Fruit fly (Drosophila melanogaster) whole organism, embryonic: ENCODE results near the gene CG14731.

Experiments used
- ATbp ChIP-seq: fragments of 200-800 bp; sonication (Bioruptor generic); optimal IDR thresholded peaks from 2 replicates; lab custom pipeline; 2017; ENCODE audit warnings: missing biosample characterization, mild to moderate bottlenecking, missing genetic modification characterization, missing genetic modification reagents
- Awh ChIP-seq: fragments of 200-800 bp; sonication (Bioruptor generic); IDR thresholded peaks from 2 replicates; pipeline ENCODE4, ENCODE4 v1.3.6; 2022; ENCODE audit warnings: missing biosample characterization, missing genetic modification characterization
- B-H2 ChIP-seq: fragments of 200-800 bp; sonication (Bioruptor generic); optimal IDR thresholded peaks from 2 replicates; lab custom pipeline; 2018; ENCODE audit warnings: missing biosample characterization, mild to moderate bottlenecking, missing genetic modification characterization
- BtbVII ChIP-seq: fragments of 200-800 bp; sonication (Bioruptor generic); optimal IDR thresholded peaks from 3 replicates; lab custom pipeline; 2017; ENCODE audit warnings: missing biosample characterization, mild to moderate bottlenecking, missing genetic modification characterization
- CG10543 ChIP-seq: fragments of 200-800 bp; sonication (Bioruptor generic); optimal IDR thresholded peaks from 3 replicates; lab custom pipeline; 2017; ENCODE audit warnings: missing biosample characterization, mild to moderate bottlenecking, missing genetic modification characterization, moderate library complexity
- CG11093 ChIP-seq: fragments of 200-800 bp; sonication (Bioruptor generic); IDR thresholded peaks from 3 replicates; pipeline ENCODE4 v1.3.6; 2022; ENCODE audit warnings: missing biosample characterization, missing genetic modification characterization
- CG11247 ChIP-seq: fragments of 200-800 bp; sonication (Bioruptor generic); IDR thresholded peaks from 2 replicates; pipeline ENCODE4 v1.3.6; 2022; ENCODE audit warnings: missing biosample characterization, missing genetic modification characterization
- CG12769 ChIP-seq: fragments of 200-800 bp; sonication (Bioruptor generic); optimal IDR thresholded peaks from 2 replicates; lab custom pipeline; 2019; ENCODE audit warnings: missing biosample characterization, mild to moderate bottlenecking, missing genetic modification characterization, moderate library complexity
- CG14050 ChIP-seq: fragments of 200-800 bp; sonication (Bioruptor generic); IDR thresholded peaks from 3 replicates; pipeline ENCODE4 v1.3.6; 2022; ENCODE audit warnings: missing biosample characterization, missing genetic modification characterization
- CG14441 ChIP-seq: fragments of 200-800 bp; sonication (Bioruptor generic); IDR thresholded peaks from 2 replicates; pipeline ENCODE4 v1.3.6; 2022; ENCODE audit warnings: missing biosample characterization, missing genetic modification characterization
- CG15269 ChIP-seq: fragments of 200-800 bp; sonication (Bioruptor generic); optimal IDR thresholded peaks from 2 replicates; lab custom pipeline; 2018; ENCODE audit warnings: missing biosample characterization, mild to moderate bottlenecking, missing genetic modification characterization, moderate library complexity
- CG1529 ChIP-seq: fragments of 200-800 bp; sonication (Bioruptor generic); optimal IDR thresholded peaks from 3 replicates; lab custom pipeline; 2018; ENCODE audit warnings: missing biosample characterization, missing genetic modification characterization
- CG15514 ChIP-seq: fragments of 200-800 bp; sonication (Bioruptor generic); optimal IDR thresholded peaks from 3 replicates; lab custom pipeline; 2017; ENCODE audit warnings: missing biosample characterization, missing genetic modification characterization, mild to moderate bottlenecking, moderate library complexity, missing genetic modification reagents
- CG2678 ChIP-seq: fragments of 200-800 bp; sonication (Bioruptor generic); optimal IDR thresholded peaks from 3 replicates; lab custom pipeline; 2019; ENCODE audit warnings: missing biosample characterization, mild to moderate bottlenecking, missing genetic modification characterization, moderate library complexity
- CG30431 ChIP-seq: fragments of 200-800 bp; sonication (Bioruptor generic); optimal IDR thresholded peaks from 2 replicates; lab custom pipeline; 2017; ENCODE audit warnings: missing biosample characterization, missing genetic modification characterization
- CG8290 ChIP-seq, 3 experiments: fragments of 200-800 bp; sonication (Bioruptor generic); optimal IDR thresholded peaks; 2 replicates each; lab custom pipeline; 2016 to 2019; ENCODE audit warnings: missing biosample characterization in 3 of 3, missing genetic modification characterization in 3 of 3, mild to moderate bottlenecking in 2 of 3, moderate library complexity in 1 of 3
- CG9437 ChIP-seq: fragments of 200-800 bp; sonication (Bioruptor generic); optimal IDR thresholded peaks from 2 replicates; lab custom pipeline; 2018; ENCODE audit warnings: missing biosample characterization, mild to moderate bottlenecking, missing genetic modification characterization
- CG9876 ChIP-seq: fragments of 200-800 bp; sonication (Bioruptor generic); optimal IDR thresholded peaks from 2 replicates; lab custom pipeline; 2016; ENCODE audit warnings: missing biosample characterization, missing genetic modification characterization
- CG9932 ChIP-seq: fragments of 200-800 bp; sonication (Bioruptor generic); IDR thresholded peaks from 2 replicates; pipeline ENCODE4 v1.3.6; 2022; ENCODE audit warnings: missing biosample characterization, missing genetic modification characterization
- Dek ChIP-seq: fragments of 200-800 bp; sonication (Bioruptor generic); optimal IDR thresholded peaks from 3 replicates; lab custom pipeline; 2019; ENCODE audit warnings: missing biosample characterization, mild to moderate bottlenecking, missing genetic modification characterization, moderate library complexity
- Ets65A ChIP-seq: fragments of 200-800 bp; sonication (Bioruptor generic); peaks from one replicate; lab custom pipeline; 2016; ENCODE audit warnings: missing biosample characterization, missing genetic modification characterization
- Fer3 ChIP-seq: fragments of 200-800 bp; sonication (Bioruptor generic); optimal IDR thresholded peaks from 2 replicates; lab custom pipeline; 2018; ENCODE audit warnings: missing biosample characterization, mild to moderate bottlenecking, missing genetic modification characterization, moderate library complexity
- Hey ChIP-seq: fragments of 200-800 bp; sonication (Bioruptor generic); optimal IDR thresholded peaks from 3 replicates; lab custom pipeline; 2018; ENCODE audit warnings: missing biosample characterization, mild to moderate bottlenecking, missing genetic modification characterization
- NC2β ChIP-seq: fragments of 200-800 bp; sonication (Bioruptor generic); optimal IDR thresholded peaks from 2 replicates; lab custom pipeline; 2016; ENCODE audit warnings: missing biosample characterization, missing genetic modification characterization
- PHDP ChIP-seq: fragments of 200-800 bp; sonication (Bioruptor generic); optimal IDR thresholded peaks from 3 replicates; lab custom pipeline; 2018; ENCODE audit warnings: missing biosample characterization, mild to moderate bottlenecking, missing genetic modification characterization, moderate library complexity
- Rfx ChIP-seq: fragments of 200-800 bp; sonication (Bioruptor generic); IDR thresholded peaks from 2 replicates; pipeline ENCODE4 v1.3.6; 2022; ENCODE audit warnings: missing biosample characterization, missing genetic modification characterization
- Scr ChIP-seq: fragments of 200-800 bp; sonication (Bioruptor generic); IDR thresholded peaks from 2 replicates; pipeline ENCODE4 v1.3.6; 2022; ENCODE audit warnings: missing biosample characterization, missing genetic modification characterization; ENCODE audit not compliant: partially characterized antibody
- Side ChIP-seq: fragments of 200-800 bp; sonication (Bioruptor generic); optimal IDR thresholded peaks from 2 replicates; lab custom pipeline; 2016; ENCODE audit warnings: missing biosample characterization, missing genetic modification characterization
- Trl ChIP-seq, 3 experiments: fragments of >200 bp in 2 of 3; fragments of 200-800 bp in 1 of 3; sonication (Bioruptor generic) in 1 of 3; optimal IDR thresholded peaks; 2 replicates in 1 of 3; 3 replicates in 2 of 3; lab custom pipeline; 2016 to 2017; ENCODE audit warnings: missing biosample characterization in 1 of 3, missing genetic modification characterization in 1 of 3
- ci ChIP-seq: fragments of 200-800 bp; sonication (Bioruptor generic); IDR thresholded peaks from 3 replicates; pipeline ENCODE4 v1.3.6; 2022; ENCODE audit warnings: missing biosample characterization, missing genetic modification characterization
- crol ChIP-seq: fragments of 200-800 bp; sonication (Bioruptor generic); IDR thresholded peaks from 2 replicates; pipeline ENCODE4 v1.3.6; 2022; ENCODE audit warnings: missing biosample characterization, missing genetic modification characterization
- cwo ChIP-seq: fragments of 200-800 bp; sonication (Bioruptor generic); optimal IDR thresholded peaks from 3 replicates; lab custom pipeline; 2017; ENCODE audit warnings: missing biosample characterization, missing genetic modification characterization, mild to moderate bottlenecking, moderate library complexity, missing genetic modification reagents
- exex ChIP-seq: fragments of 200-800 bp; sonication (Bioruptor generic); optimal IDR thresholded peaks from 4 replicates; lab custom pipeline; 2018; ENCODE audit warnings: missing biosample characterization, mild to moderate bottlenecking, missing genetic modification characterization, moderate library complexity
- grn ChIP-seq: fragments of 200-800 bp; sonication (Bioruptor generic); optimal IDR thresholded peaks from 3 replicates; lab custom pipeline; 2017; ENCODE audit warnings: missing biosample characterization, missing genetic modification characterization
- kni ChIP-seq: fragments of 200-800 bp; sonication (Bioruptor generic); optimal IDR thresholded peaks from 3 replicates; lab custom pipeline; 2017; ENCODE audit warnings: mild to moderate bottlenecking, missing biosample characterization, missing genetic modification reagents, missing genetic modification characterization
- lab ChIP-seq: fragments of 200-800 bp; sonication (Bioruptor generic); optimal IDR thresholded peaks from 3 replicates; lab custom pipeline; 2017; ENCODE audit warnings: missing biosample characterization, missing genetic modification characterization, mild to moderate bottlenecking, moderate library complexity, missing genetic modification reagents
- mirr ChIP-seq: fragments of 200-800 bp; sonication (Bioruptor generic); optimal IDR thresholded peaks from 3 replicates; lab custom pipeline; 2018; ENCODE audit warnings: missing biosample characterization, mild to moderate bottlenecking, missing genetic modification characterization
- onecut ChIP-seq: fragments of 200-800 bp; sonication (Bioruptor generic); IDR thresholded peaks from 2 replicates; pipeline ENCODE4 v1.3.6; 2022; ENCODE audit warnings: missing biosample characterization, missing genetic modification characterization
- rib ChIP-seq: fragments of 200-800 bp; sonication (Bioruptor generic); IDR thresholded peaks from 2 replicates; pipeline ENCODE4 v1.3.6; 2022; ENCODE audit warnings: missing biosample characterization, missing genetic modification characterization
- schlank ChIP-seq: fragments of 200-800 bp; sonication (Bioruptor generic); optimal IDR thresholded peaks from 2 replicates; lab custom pipeline; 2018; ENCODE audit warnings: missing biosample characterization, mild to moderate bottlenecking, missing genetic modification characterization
- sug ChIP-seq: fragments of 200-800 bp; optimal IDR thresholded peaks from 2 replicates; lab custom pipeline; 2019; ENCODE audit warnings: missing biosample characterization, mild to moderate bottlenecking, missing genetic modification characterization, moderate library complexity
- tgo ChIP-seq: fragments of 200-800 bp; sonication (Bioruptor generic); IDR thresholded peaks from 3 replicates; pipeline ENCODE4 v1.3.6; 2022; ENCODE audit warnings: missing biosample characterization, missing genetic modification characterization
- tin ChIP-seq: fragments of 200-800 bp; sonication (Bioruptor generic); optimal IDR thresholded peaks from 3 replicates; lab custom pipeline; 2016; ENCODE audit warnings: missing biosample characterization, missing genetic modification characterization
- wor ChIP-seq: fragments of 200-800 bp; sonication (Bioruptor generic); IDR thresholded peaks from 2 replicates; pipeline ENCODE4 v1.3.6; 2022; ENCODE audit warnings: missing biosample characterization, missing genetic modification characterization

The CG14731 gene

DNA sequence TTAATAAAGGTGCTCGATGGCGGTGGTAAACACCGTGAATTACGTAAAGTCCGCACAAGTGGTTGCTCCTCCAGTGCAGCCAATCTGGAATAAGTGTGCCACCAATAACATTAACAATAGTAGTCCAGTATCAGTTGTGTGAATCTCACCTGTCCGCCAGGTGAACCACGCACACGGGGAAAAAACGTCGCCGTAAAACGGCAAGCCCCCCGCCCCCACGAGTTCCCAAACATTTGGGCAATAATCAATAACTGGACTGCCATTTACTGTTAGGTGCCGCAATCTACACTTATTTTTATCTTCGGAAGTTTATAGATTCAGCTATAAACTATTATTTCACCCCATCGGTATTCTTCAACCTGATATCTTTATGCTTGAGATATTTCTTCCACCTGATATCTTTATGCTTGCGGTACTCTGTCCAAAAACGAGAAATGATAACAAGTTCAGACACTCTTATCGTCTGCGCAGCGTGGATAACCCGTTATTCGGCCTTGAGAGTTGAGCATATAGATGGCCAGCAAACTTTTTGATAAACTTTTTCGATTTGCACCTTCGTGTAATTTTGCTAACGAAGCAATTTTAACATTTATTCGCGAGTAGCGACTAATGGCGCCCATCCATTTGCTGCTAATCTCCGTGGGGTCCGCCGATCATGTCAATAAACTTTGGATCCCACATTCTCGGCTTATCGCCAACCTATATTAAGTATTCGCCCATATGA, 37.1 kb downstream of the CG14731 start (continued):
- no peak for TF ChIP-seq CG8290 (GFP tag; optimal IDR thresholded peaks at IDR 0.05; lab: Kevin White, UChicago)
- TF ChIP-seq CG8290 (tag; optimal IDR thresholded peaks at IDR 0.05; lab: Kevin White, UChicago) = peak in 1 of 2 experiments; percentile 31
- TF ChIP-seq Hey = peak; percentile 60
- peak; percentile 24 for TF ChIP-seq PHDP (tag; lab: Kevin White, UChicago)
- TF ChIP-seq Side = no peak
- TF ChIP-seq Trl (optimal IDR thresholded peaks at IDR 0.05; lab: Kevin White, UChicago) = peak in 1 of 2 experiments; percentile 26
- TF ChIP-seq Trl (GFP tag; optimal IDR thresholded peaks at IDR 0.05; lab: Kevin White, UChicago) = no peak
- TF ChIP-seq tgo (GFP tag; lab: Robert Waterston, UW) = no peak
- peak; percentile 60 for TF ChIP-seq lab (GFP tag; lab: Kevin White, UChicago)
- no peak for TF ChIP-seq CG9437
- TF ChIP-seq Rfx (GFP tag; lab: Robert Waterston, UW) = peak; percentile 22; the same call in 1 of the 2 replicates
- no peak for TF ChIP-seq CG9932 (GFP tag; lab: Robert Waterston, UW)
- TF ChIP-seq B-H2 (GFP tag; lab: Kevin White, UChicago) = peak; percentile 67
- TF ChIP-seq exex (tag; lab: Kevin White, UChicago) = peak; percentile 75
- no peak for TF ChIP-seq CG9876 (GFP tag; lab: Kevin White, UChicago)
- no peak for TF ChIP-seq tin
- peak; percentile 13 for TF ChIP-seq CG2678
- no peak for TF ChIP-seq Awh (GFP tag; lab: Robert Waterston, UW)
- peak; percentile 23 for TF ChIP-seq Fer3
- TF ChIP-seq CG30431 = no peak
- TF ChIP-seq ci = 0 out of 3 replicates have a peak, but pooled peaks have one; percentile 6
- TF ChIP-seq ATbp = peak; percentile 30
- TF ChIP-seq kni (GFP tag; lab: Kevin White, UChicago) = peak; percentile 1
- TF ChIP-seq wor = no peak
- TF ChIP-seq CG10543 (GFP tag; lab: Kevin White, UChicago) = peak; percentile 70
- peak; percentile 24 for TF ChIP-seq schlank (tag; lab: Kevin White, UChicago)
- TF ChIP-seq CG15269 = peak; percentile 9
- peak; percentile 54 for TF ChIP-seq BtbVII (GFP tag; lab: Kevin White, UChicago)
- TF ChIP-seq Dek (tag; lab: Kevin White, UChicago) = no peak
- TF ChIP-seq crol = 0 out of 2 replicates have a peak, but pooled peaks have one; percentile 1
- no peak for TF ChIP-seq Ets65A
- TF ChIP-seq cwo (GFP tag; lab: Kevin White, UChicago) = peak; percentile 69
- TF ChIP-seq CG15514 (GFP tag; lab: Kevin White, UChicago) = no peak
- TF ChIP-seq rib (GFP tag; lab: Robert Waterston, UW) = no peak
- peak; percentile 91 for TF ChIP-seq mirr
- TF ChIP-seq onecut (GFP tag; lab: Robert Waterston, UW) = peak; percentile 86
- TF ChIP-seq CG11247 (GFP tag; lab: Robert Waterston, UW) = no peak
- peak; percentile 90 for TF ChIP-seq CG1529 (GFP tag; lab: Kevin White, UChicago)
- no peak for TF ChIP-seq Scr (GFP tag; lab: Robert Waterston, UW)
- TF ChIP-seq grn = peak; percentile 66
- TF ChIP-seq NC2β (GFP tag; lab: Kevin White, UChicago) = no peak
- TF ChIP-seq CG14441 (GFP tag; lab: Robert Waterston, UW) = 0 out of 2 replicates have a peak, but pooled peaks have one; percentile 8
- no peak for TF ChIP-seq CG14050 (GFP tag; lab: Robert Waterston, UW)
- TF ChIP-seq CG12769 (tag; lab: Kevin White, UChicago) = peak; percentile 28
- no peak for TF ChIP-seq CG11093 (GFP tag; lab: Robert Waterston, UW)
- TF ChIP-seq sug = peak; percentile 97
